Fruit fly (Drosophila melanogaster) whole organism, pupa: ENCODE measurements around the gene AhcyL1.

Experiments used
- CG10348 ChIP-seq: fragments of 200-800 bp; sonication (Bioruptor generic); IDR thresholded peaks from 2 replicates; pipeline ENCODE4 v1.3.6; 2022; ENCODE audit warnings: missing biosample characterization, missing genetic modification characterization
- CG12605 ChIP-seq: fragments of 200-800 bp; sonication (Bioruptor generic); IDR thresholded peaks from 2 replicates; pipeline ENCODE4 v1.3.6; 2022; ENCODE audit warnings: missing biosample characterization, missing genetic modification characterization
- CG13204 ChIP-seq: fragments of 200-800 bp; sonication (Bioruptor generic); optimal IDR thresholded peaks from 2 replicates; lab custom pipeline; 2018; ENCODE audit warnings: missing biosample characterization, mild to moderate bottlenecking, missing genetic modification characterization, moderate library complexity
- CG14655 ChIP-seq: fragments of 200-800 bp; sonication (Bioruptor generic); optimal IDR thresholded peaks from 3 replicates; lab custom pipeline; 2017; ENCODE audit warnings: mild to moderate bottlenecking, missing biosample characterization, missing genetic modification reagents, missing genetic modification characterization
- CG15710 ChIP-seq: fragments of 200-800 bp; sonication (Bioruptor generic); optimal IDR thresholded peaks from 2 replicates; lab custom pipeline; 2018; ENCODE audit warnings: missing biosample characterization, mild to moderate bottlenecking, missing genetic modification characterization, moderate library complexity
- CG17806 ChIP-seq: fragments of 200-800 bp; sonication (Bioruptor generic); optimal IDR thresholded peaks from 2 replicates; lab custom pipeline; 2018; ENCODE audit warnings: missing biosample characterization, mild to moderate bottlenecking, missing genetic modification characterization, moderate library complexity
- CG32121 ChIP-seq: fragments of 200-800 bp; sonication (Bioruptor generic); IDR thresholded peaks from 2 replicates; pipeline ENCODE4 v1.3.6; 2022; ENCODE audit warnings: missing biosample characterization, missing genetic modification characterization
- CG34367 ChIP-seq: fragments of 200-800 bp; sonication (Bioruptor generic); optimal IDR thresholded peaks from 2 replicates; lab custom pipeline; 2018; ENCODE audit warnings: missing biosample characterization, mild to moderate bottlenecking, missing genetic modification characterization
- CG4496 ChIP-seq: fragments of 200-800 bp; sonication (Bioruptor generic); IDR thresholded peaks from 3 replicates; pipeline ENCODE4 v1.3.6; 2022; ENCODE audit warnings: missing biosample characterization, missing genetic modification characterization
- CG8159 ChIP-seq: fragments of 200-800 bp; sonication (Bioruptor generic); optimal IDR thresholded peaks from 3 replicates; lab custom pipeline; 2018; ENCODE audit warnings: missing biosample characterization, mild to moderate bottlenecking, missing genetic modification characterization, moderate library complexity
- CG8301 ChIP-seq: fragments of 200-800 bp; sonication (Bioruptor generic); optimal IDR thresholded peaks from 2 replicates; lab custom pipeline; 2018; ENCODE audit warnings: missing biosample characterization, mild to moderate bottlenecking, missing genetic modification characterization
- CG9948 ChIP-seq: fragments of 200-800 bp; sonication (Bioruptor generic); optimal IDR thresholded peaks from 2 replicates; lab custom pipeline; 2018; ENCODE audit warnings: missing biosample characterization, mild to moderate bottlenecking, missing genetic modification characterization, moderate library complexity
- D1 ChIP-seq: fragments of 200-800 bp; sonication (Bioruptor generic); optimal IDR thresholded peaks from 2 replicates; lab custom pipeline; 2018; ENCODE audit warnings: missing biosample characterization, mild to moderate bottlenecking, missing genetic modification characterization, moderate library complexity
- EcR ChIP-seq: fragments of 200-800 bp; sonication (Bioruptor generic); optimal IDR thresholded peaks from 3 replicates; lab custom pipeline; 2019; ENCODE audit warnings: missing biosample characterization, missing genetic modification characterization, mild to moderate bottlenecking, moderate library complexity, missing genetic modification reagents
- Ets98B ChIP-seq: fragments of 200-800 bp; sonication (Bioruptor generic); IDR thresholded peaks from 2 replicates; pipeline ENCODE4 v1.3.6; 2022; ENCODE audit warnings: missing biosample characterization, missing genetic modification characterization
- Pif1A ChIP-seq: fragments of 200-800 bp; sonication (Bioruptor generic); optimal IDR thresholded peaks from 3 replicates; lab custom pipeline; 2016; ENCODE audit warnings: missing biosample characterization, missing genetic modification characterization
- Pif1B ChIP-seq: fragments of 200-800 bp; sonication (Bioruptor generic); optimal IDR thresholded peaks from 3 replicates; lab custom pipeline; 2016; ENCODE audit warnings: missing biosample characterization, missing genetic modification characterization
- Snoo ChIP-seq: fragments of 200-800 bp; sonication (Bioruptor generic); optimal IDR thresholded peaks from 3 replicates; lab custom pipeline; 2017; ENCODE audit warnings: missing biosample characterization, mild to moderate bottlenecking, missing genetic modification characterization, inconsistent platforms
- fd96Ca ChIP-seq: fragments of 200-800 bp; sonication (Bioruptor generic); IDR thresholded peaks from 3 replicates; pipeline ENCODE4 v1.3.6; 2022; ENCODE audit warnings: missing biosample characterization, missing genetic modification characterization
- gl ChIP-seq: fragments of 200-800 bp; sonication (Bioruptor generic); optimal IDR thresholded peaks from 2 replicates; lab custom pipeline; 2018; ENCODE audit warnings: missing biosample characterization, mild to moderate bottlenecking, missing genetic modification characterization
- rn ChIP-seq: fragments of 200-800 bp; sonication (Bioruptor generic); IDR thresholded peaks from 2 replicates; pipeline ENCODE4 v1.3.6; 2022; ENCODE audit warnings: missing biosample characterization, missing genetic modification characterization

The AhcyL1 gene

dm6 chr3L:2772045-2772444 lies at the start of gene AhcyL1:
Gene AhcyL1 (minus strand): TSS chr3L:2772325.
- TF ChIP-seq fd96Ca (GFP tag; lab: Robert Waterston, UW) (peak; percentile 21; the same call in 2 of the 3 replicates), gl (no peak), EcR (GFP tag; lab: Kevin White, UChicago) (no peak), CG17806 (tag; lab: Kevin White, UChicago) (no peak), Pif1A (GFP tag; lab: Kevin White, UChicago) (no peak), CG15710 (tag; lab: Kevin White, UChicago) (peak; percentile 1), CG8301 (tag; lab: Kevin White, UChicago) (no peak), CG32121 (no peak), Snoo (tag; lab: Kevin White, UChicago) (peak; percentile 10), D1 (tag; lab: Kevin White, UChicago) (no peak)

dm6 chr3L:2820930-2821505 lies 48.9 kb upstream of the AhcyL1 start:
- TF ChIP-seq CG10348 (no peak), CG4496 (GFP tag; lab: Robert Waterston, UW) (peak; percentile 92), Snoo (tag; lab: Kevin White, UChicago) (peak; percentile 65), Ets98B (GFP tag; lab: Robert Waterston, UW) (peak; percentile 85), CG12605 (GFP tag; lab: Robert Waterston, UW) (peak; percentile 97), CG15710 (tag; lab: Kevin White, UChicago) (peak; percentile 89), CG32121 (peak; percentile 80), CG17806 (tag; lab: Kevin White, UChicago) (peak; percentile 83), Pif1A (GFP tag; lab: Kevin White, UChicago) (peak; percentile 79), CG34367 (tag; lab: Kevin White, UChicago) (peak; percentile 89), gl (peak; percentile 98), rn (GFP tag; lab: Robert Waterston, UW) (peak; percentile 67; the same call in 1 of the 2 replicates), CG9948 (tag; lab: Kevin White, UChicago) (peak; percentile 80), CG14655 (GFP tag; lab: Kevin White, UChicago) (peak; percentile 88), D1 (tag; lab: Kevin White, UChicago) (peak; percentile 31), fd96Ca (GFP tag; lab: Robert Waterston, UW) (peak; percentile 87), CG8301 (tag; lab: Kevin White, UChicago) (peak; percentile 81), CG13204 (GFP tag; lab: Kevin White, UChicago) (peak; percentile 98), Pif1B (peak; percentile 83), CG8159 (tag; lab: Kevin White, UChicago) (peak; percentile 84), EcR (GFP tag; lab: Kevin White, UChicago) (peak; percentile 92)
- TF ChIP-seq, all 21 proteins: peak for 20

dm6 chr3L:2820275-2820674 lies 48.1 kb upstream of the AhcyL1 start:
- TF ChIP-seq CG10348: no peak
- peak; percentile 10 for TF ChIP-seq CG8159 (tag; lab: Kevin White, UChicago)
- no peak for TF ChIP-seq CG9948 (tag; lab: Kevin White, UChicago)
- no peak for TF ChIP-seq CG12605 (GFP tag; lab: Robert Waterston, UW)

dm6 chr3L:2819687-2820086 lies 47.6 kb upstream of the AhcyL1 start:
- TF ChIP-seq CG15710 (tag; lab: Kevin White, UChicago) (no peak), Snoo (tag; lab: Kevin White, UChicago) (no peak), CG9948 (tag; lab: Kevin White, UChicago) (no peak), CG14655 (GFP tag; lab: Kevin White, UChicago) (no peak), Pif1B (no peak), CG8301 (tag; lab: Kevin White, UChicago) (no peak), Ets98B (GFP tag; lab: Robert Waterston, UW) (no peak), CG8159 (tag; lab: Kevin White, UChicago) (no peak), Pif1A (GFP tag; lab: Kevin White, UChicago) (no peak), rn (GFP tag; lab: Robert Waterston, UW) (no peak), CG10348 (no peak), CG12605 (GFP tag; lab: Robert Waterston, UW) (no peak), gl (no peak), fd96Ca (GFP tag; lab: Robert Waterston, UW) (no peak), EcR (GFP tag; lab: Kevin White, UChicago) (no peak), CG17806 (tag; lab: Kevin White, UChicago) (no peak), CG4496 (GFP tag; lab: Robert Waterston, UW) (no peak), CG13204 (GFP tag; lab: Kevin White, UChicago) (no peak)
- TF ChIP-seq, all 21 proteins: peak for 0

dm6 chr3L:2818784-2819183 lies 46.7 kb upstream of the AhcyL1 start:
- TF ChIP-seq CG8301 (tag; lab: Kevin White, UChicago): no peak
- no peak for TF ChIP-seq CG8159 (tag; lab: Kevin White, UChicago)
- no peak for TF ChIP-seq fd96Ca (GFP tag; lab: Robert Waterston, UW)
- no peak for TF ChIP-seq CG32121
- no peak for TF ChIP-seq EcR (GFP tag; lab: Kevin White, UChicago)
- no peak for TF ChIP-seq CG9948 (tag; lab: Kevin White, UChicago)
- no peak for TF ChIP-seq CG10348
- TF ChIP-seq CG4496 (GFP tag; lab: Robert Waterston, UW): no peak
- no peak for TF ChIP-seq rn (GFP tag; lab: Robert Waterston, UW)
- TF ChIP-seq CG34367 (tag; lab: Kevin White, UChicago): no peak
- no peak for TF ChIP-seq Pif1B
- no peak for TF ChIP-seq CG13204 (GFP tag; lab: Kevin White, UChicago)
- TF ChIP-seq CG15710 (tag; lab: Kevin White, UChicago): no peak
- TF ChIP-seq Snoo (tag; lab: Kevin White, UChicago): no peak
